Worm (Caenorhabditis elegans) whole organism, mixed stage, embryonic: ENCODE measurements around the gene ogr-2.

Experiments used
- elt-3 ChIP-seq: fragments of 150-350 bp; optimal IDR thresholded peaks from 2 replicates; lab custom pipeline; 2014; ENCODE audit warnings: missing biosample characterization, missing genetic modification characterization
- lin-13 ChIP-seq: fragments of 150-350 bp; optimal IDR thresholded peaks from 2 replicates; lab custom pipeline; 2014; ENCODE audit warnings: missing biosample characterization, missing genetic modification characterization
- nhr-28 ChIP-seq: fragments of 150-350 bp; optimal IDR thresholded peaks from 2 replicates; lab custom pipeline; 2014; ENCODE audit warnings: missing biosample characterization, missing genetic modification characterization

DNA sequence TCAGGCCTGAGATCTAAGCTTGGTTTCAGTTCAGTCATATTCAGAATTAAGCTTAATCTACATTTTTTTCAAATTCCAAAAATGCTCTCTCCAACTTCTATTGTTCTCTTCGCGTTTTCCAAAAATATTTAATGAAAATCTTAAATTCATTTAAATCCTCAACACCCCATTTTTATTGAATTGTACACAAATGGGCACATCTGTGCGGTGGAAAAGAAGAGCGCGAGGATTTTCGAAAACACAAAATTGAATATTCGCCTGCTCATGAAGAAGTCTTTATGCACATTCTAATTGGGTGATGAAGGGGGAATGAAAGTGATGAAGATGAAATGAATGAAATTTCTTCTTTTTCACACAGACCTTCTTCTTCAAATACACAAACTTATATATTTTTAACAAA lies 43.5 kb downstream of the ogr-2 start:
- TF ChIP-seq lin-13 (tag; lab: Kevin White, UChicago) = no peak
- no peak for TF ChIP-seq elt-3 (tag; lab: Kevin White, UChicago)
- no peak for TF ChIP-seq nhr-28 (tag; lab: Kevin White, UChicago)
